Fruit fly (Drosophila melanogaster) whole organism, embryonic: ENCODE results near the gene CG14684.

Experiments
- Atf6 ChIP-seq: fragments of 200-800 bp; sonication (Bioruptor generic); IDR thresholded peaks from 2 replicates; pipeline ENCODE4 v1.3.6; 2022; ENCODE audit warnings: missing biosample characterization, missing genetic modification characterization
- Awh ChIP-seq: fragments of 200-800 bp; sonication (Bioruptor generic); IDR thresholded peaks from 2 replicates; pipeline ENCODE4, ENCODE4 v1.3.6; 2022; ENCODE audit warnings: missing biosample characterization, missing genetic modification characterization
- CG11398 ChIP-seq: fragments of 200-800 bp; sonication (Bioruptor generic); optimal IDR thresholded peaks from 2 replicates; lab custom pipeline; 2016; ENCODE audit warnings: missing biosample characterization, missing genetic modification characterization
- CG12071 ChIP-seq: fragments of 200-800 bp; sonication (Bioruptor generic); optimal IDR thresholded peaks from 3 replicates; lab custom pipeline; 2018; ENCODE audit warnings: missing biosample characterization, mild to moderate bottlenecking, missing genetic modification characterization
- CG12219 ChIP-seq: fragments of 200-800 bp; sonication (Bioruptor generic); optimal IDR thresholded peaks from 3 replicates; lab custom pipeline; 2018; ENCODE audit warnings: missing biosample characterization, mild to moderate bottlenecking, missing genetic modification characterization
- CG14667 ChIP-seq: fragments of 200-800 bp; sonication (Bioruptor generic); IDR thresholded peaks from 2 replicates; pipeline ENCODE4 v1.3.6; 2022; ENCODE audit warnings: missing biosample characterization, missing genetic modification characterization
- CG15011 ChIP-seq: fragments of 200-800 bp; sonication (Bioruptor generic); optimal IDR thresholded peaks from 3 replicates; lab custom pipeline; 2018; ENCODE audit warnings: missing biosample characterization, mild to moderate bottlenecking, missing genetic modification characterization
- CG16863 ChIP-seq: fragments of 200-800 bp; sonication (Bioruptor generic); optimal IDR thresholded peaks from 3 replicates; lab custom pipeline; 2016; ENCODE audit warnings: missing biosample characterization, missing genetic modification characterization
- CG1792 ChIP-seq: fragments of 200-800 bp; sonication (Bioruptor generic); optimal IDR thresholded peaks from 2 replicates; lab custom pipeline; 2016; ENCODE audit warnings: missing biosample characterization, missing genetic modification characterization
- CG18599 ChIP-seq: fragments of 200-800 bp; sonication (Bioruptor generic); optimal IDR thresholded peaks from 3 replicates; lab custom pipeline; 2017; ENCODE audit warnings: missing biosample characterization, missing genetic modification characterization, mild to moderate bottlenecking, moderate library complexity, missing genetic modification reagents
- CG2712 ChIP-seq: fragments of 200-800 bp; optimal IDR thresholded peaks from 3 replicates; lab custom pipeline; 2019; ENCODE audit warnings: missing biosample characterization, mild to moderate bottlenecking, missing genetic modification characterization, moderate library complexity
- CG3407 ChIP-seq: fragments of 200-800 bp; sonication (Bioruptor generic); optimal IDR thresholded peaks from 2 replicates; lab custom pipeline; 2018; ENCODE audit warnings: missing biosample characterization, mild to moderate bottlenecking, missing genetic modification characterization
- CG3847 ChIP-seq: fragments of 200-800 bp; sonication (Bioruptor generic); IDR thresholded peaks from 2 replicates; pipeline ENCODE4 v1.3.6; 2022; ENCODE audit warnings: missing biosample characterization, missing genetic modification characterization
- CG4820 ChIP-seq: fragments of 200-800 bp; sonication (Bioruptor generic); optimal IDR thresholded peaks from 3 replicates; lab custom pipeline; 2016; ENCODE audit warnings: missing biosample characterization, missing genetic modification characterization
- CG6254 ChIP-seq: fragments of 200-800 bp; sonication (Bioruptor generic); optimal IDR thresholded peaks from 3 replicates; lab custom pipeline; 2017; ENCODE audit warnings: mild to moderate bottlenecking, missing biosample characterization, missing genetic modification reagents, missing genetic modification characterization
- CG6272 ChIP-seq: fragments of 200-800 bp; sonication (Bioruptor generic); IDR thresholded peaks from 2 replicates; pipeline ENCODE4 v1.3.6; 2022; ENCODE audit warnings: missing biosample characterization, missing genetic modification characterization
- CG6683 ChIP-seq: fragments of 200-800 bp; sonication (Bioruptor generic); optimal IDR thresholded peaks from 2 replicates; lab custom pipeline; 2017; ENCODE audit warnings: missing biosample characterization, mild to moderate bottlenecking, missing genetic modification characterization, missing genetic modification reagents
- CG8359 ChIP-seq: fragments of 200-800 bp; sonication (Bioruptor generic); optimal IDR thresholded peaks from 2 replicates; lab custom pipeline; 2017; ENCODE audit warnings: missing biosample characterization, mild to moderate bottlenecking, missing genetic modification characterization, borderline replicate concordance
- CG9437 ChIP-seq: fragments of 200-800 bp; sonication (Bioruptor generic); optimal IDR thresholded peaks from 2 replicates; lab custom pipeline; 2018; ENCODE audit warnings: missing biosample characterization, mild to moderate bottlenecking, missing genetic modification characterization
- CG9609 ChIP-seq: fragments of 200-800 bp; sonication (Bioruptor generic); optimal IDR thresholded peaks from 3 replicates; lab custom pipeline; 2016; ENCODE audit warnings: missing biosample characterization, missing genetic modification characterization
- CrebB ChIP-seq: fragments of 200-800 bp; sonication (Bioruptor generic); optimal IDR thresholded peaks from 3 replicates; lab custom pipeline; 2018; ENCODE audit warnings: missing biosample characterization, mild to moderate bottlenecking, missing genetic modification characterization
- Dp ChIP-seq: fragments of 200-800 bp; sonication (Bioruptor generic); optimal IDR thresholded peaks from 2 replicates; lab custom pipeline; 2018; ENCODE audit warnings: missing biosample characterization, mild to moderate bottlenecking, missing genetic modification characterization, moderate library complexity
- Eip74EF ChIP-seq, 2 experiments: fragments of 200-800 bp in 1 of 2; fragments of >200 bp in 1 of 2; sonication (Bioruptor generic) in 1 of 2; optimal IDR thresholded peaks; 2 replicates each; lab custom pipeline; 2017 to 2019; ENCODE audit warnings: missing biosample characterization in 2 of 2, missing genetic modification characterization in 2 of 2, mild to moderate bottlenecking in 1 of 2, moderate library complexity in 1 of 2
- Ets97D ChIP-seq: fragments of 200-800 bp; sonication (Bioruptor generic); optimal IDR thresholded peaks from 3 replicates; lab custom pipeline; 2016; ENCODE audit warnings: missing biosample characterization, missing genetic modification characterization
- H2.0 ChIP-seq: fragments of 200-800 bp; sonication (Bioruptor generic); IDR thresholded peaks from 2 replicates; pipeline ENCODE4 v1.3.6; 2022; ENCODE audit warnings: missing biosample characterization, missing genetic modification characterization
- Hr51 ChIP-seq, 2 experiments: fragments of 200-800 bp; sonication (Bioruptor generic); optimal IDR thresholded peaks; 2 replicates in 1 of 2; 3 replicates in 1 of 2; lab custom pipeline; 2016 to 2018; ENCODE audit warnings: missing biosample characterization in 2 of 2, missing genetic modification characterization in 2 of 2, mild to moderate bottlenecking in 1 of 2, moderate library complexity in 1 of 2
- Lim3 ChIP-seq: fragments of 200-800 bp; sonication (Bioruptor generic); IDR thresholded peaks from 2 replicates; pipeline ENCODE4 v1.3.6; 2022; ENCODE audit warnings: missing biosample characterization, missing genetic modification characterization
- Mrtf ChIP-seq: fragments of 200-800 bp; sonication (Bioruptor generic); IDR thresholded peaks from 3 replicates; pipeline ENCODE4 v1.3.6; 2022; ENCODE audit warnings: missing biosample characterization, missing genetic modification characterization
- Stat92E ChIP-seq, 3 experiments: fragments of >200 bp in 2 of 3; fragments of 200-800 bp in 1 of 3; sonication (Bioruptor generic) in 1 of 3; optimal IDR thresholded peaks; 2 replicates each; lab custom pipeline; 2017 to 2019; ENCODE audit warnings: missing biosample characterization in 3 of 3, missing genetic modification characterization in 3 of 3, mild to moderate bottlenecking in 1 of 3, moderate library complexity in 1 of 3
- al ChIP-seq: fragments of 200-800 bp; sonication (Bioruptor generic); IDR thresholded peaks from 2 replicates; pipeline ENCODE4 v1.3.6; 2022; ENCODE audit warnings: missing biosample characterization, missing genetic modification characterization
- amos ChIP-seq: fragments of 200-800 bp; sonication (Bioruptor generic); IDR thresholded peaks from 2 replicates; pipeline ENCODE4 v1.3.6; 2022; ENCODE audit warnings: missing biosample characterization, missing genetic modification characterization; ENCODE audit not compliant: partially characterized antibody
- ara ChIP-seq: fragments of 200-800 bp; sonication (Bioruptor generic); IDR thresholded peaks from 2 replicates; pipeline ENCODE4 v1.3.6; 2022; ENCODE audit warnings: missing biosample characterization, missing genetic modification characterization
- corto ChIP-seq: fragments of 200-800 bp; sonication (Bioruptor generic); optimal IDR thresholded peaks from 2 replicates; lab custom pipeline; 2016; ENCODE audit warnings: missing biosample characterization, mild to moderate bottlenecking, missing genetic modification characterization, moderate library complexity
- emc ChIP-seq: fragments of 200-800 bp; sonication (Bioruptor generic); optimal IDR thresholded peaks from 2 replicates; lab custom pipeline; 2016; ENCODE audit warnings: missing biosample characterization, missing genetic modification characterization
- fd64A ChIP-seq: fragments of 200-800 bp; sonication (Bioruptor generic); optimal IDR thresholded peaks from 3 replicates; lab custom pipeline; 2018; ENCODE audit warnings: missing biosample characterization, mild to moderate bottlenecking, missing genetic modification characterization
- gcm2 ChIP-seq: fragments of 200-800 bp; sonication (Bioruptor generic); optimal IDR thresholded peaks from 2 replicates; lab custom pipeline; 2016; ENCODE audit warnings: missing biosample characterization, missing genetic modification characterization
- kay ChIP-seq: fragments of 200-800 bp; sonication (Bioruptor generic); optimal IDR thresholded peaks from 2 replicates; lab custom pipeline; 2016; ENCODE audit warnings: missing biosample characterization, missing genetic modification characterization
- lov ChIP-seq, 2 experiments: fragments of 200-800 bp in 1 of 2; fragments of >200 bp in 1 of 2; sonication (Bioruptor generic) in 1 of 2; IDR thresholded peaks in 1 of 2; optimal IDR thresholded peaks in 1 of 2; 2 replicates in 1 of 2; 3 replicates in 1 of 2; pipeline versions ENCODE4 v1.3.6 to Lab custom; 2017 to 2022; ENCODE audit warnings: missing biosample characterization in 1 of 2, missing genetic modification characterization in 1 of 2
- otp ChIP-seq: fragments of 200-800 bp; sonication (Bioruptor generic); IDR thresholded peaks from 3 replicates; pipeline ENCODE4, ENCODE4 v1.3.6; 2022; ENCODE audit warnings: missing biosample characterization, missing genetic modification characterization
- salm ChIP-seq: fragments of 200-800 bp; sonication (Bioruptor generic); optimal IDR thresholded peaks from 2 replicates; lab custom pipeline; 2018; ENCODE audit warnings: missing biosample characterization, mild to moderate bottlenecking, missing genetic modification characterization
- seq ChIP-seq: fragments of 200-800 bp; sonication (Bioruptor generic); IDR thresholded peaks from 2 replicates; pipeline ENCODE4 v1.3.6; 2022; ENCODE audit warnings: missing biosample characterization, missing genetic modification characterization
- sim ChIP-seq: fragments of 200-800 bp; sonication (Bioruptor generic); IDR thresholded peaks from 2 replicates; pipeline ENCODE4 v1.3.6; 2022; ENCODE audit warnings: missing biosample characterization, missing genetic modification characterization
- slbo ChIP-seq: fragments of 200-800 bp; sonication (Bioruptor generic); IDR thresholded peaks from 2 replicates; pipeline ENCODE4 v1.3.6; 2022; ENCODE audit warnings: missing biosample characterization, missing genetic modification characterization
- sug ChIP-seq: fragments of 200-800 bp; optimal IDR thresholded peaks from 2 replicates; lab custom pipeline; 2019; ENCODE audit warnings: missing biosample characterization, mild to moderate bottlenecking, missing genetic modification characterization, moderate library complexity
- trh ChIP-seq: fragments of 200-800 bp; sonication (Bioruptor generic); optimal IDR thresholded peaks from 2 replicates; lab custom pipeline; 2016; ENCODE audit warnings: missing biosample characterization, missing genetic modification characterization
- tup ChIP-seq: fragments of 200-800 bp; sonication (Bioruptor generic); optimal IDR thresholded peaks from 2 replicates; lab custom pipeline; 2016; ENCODE audit warnings: missing biosample characterization, mild to moderate bottlenecking, missing genetic modification characterization, moderate library complexity
- twi ChIP-seq: fragments of 200-800 bp; optimal IDR thresholded peaks from 2 replicates; lab custom pipeline; 2019; ENCODE audit warnings: missing biosample characterization, mild to moderate bottlenecking, missing genetic modification characterization, moderate library complexity
- tx ChIP-seq: fragments of 200-800 bp; sonication (Bioruptor generic); optimal IDR thresholded peaks from 2 replicates; lab custom pipeline; 2016; ENCODE audit warnings: missing biosample characterization, missing genetic modification characterization

Gene CG14684

DNA sequence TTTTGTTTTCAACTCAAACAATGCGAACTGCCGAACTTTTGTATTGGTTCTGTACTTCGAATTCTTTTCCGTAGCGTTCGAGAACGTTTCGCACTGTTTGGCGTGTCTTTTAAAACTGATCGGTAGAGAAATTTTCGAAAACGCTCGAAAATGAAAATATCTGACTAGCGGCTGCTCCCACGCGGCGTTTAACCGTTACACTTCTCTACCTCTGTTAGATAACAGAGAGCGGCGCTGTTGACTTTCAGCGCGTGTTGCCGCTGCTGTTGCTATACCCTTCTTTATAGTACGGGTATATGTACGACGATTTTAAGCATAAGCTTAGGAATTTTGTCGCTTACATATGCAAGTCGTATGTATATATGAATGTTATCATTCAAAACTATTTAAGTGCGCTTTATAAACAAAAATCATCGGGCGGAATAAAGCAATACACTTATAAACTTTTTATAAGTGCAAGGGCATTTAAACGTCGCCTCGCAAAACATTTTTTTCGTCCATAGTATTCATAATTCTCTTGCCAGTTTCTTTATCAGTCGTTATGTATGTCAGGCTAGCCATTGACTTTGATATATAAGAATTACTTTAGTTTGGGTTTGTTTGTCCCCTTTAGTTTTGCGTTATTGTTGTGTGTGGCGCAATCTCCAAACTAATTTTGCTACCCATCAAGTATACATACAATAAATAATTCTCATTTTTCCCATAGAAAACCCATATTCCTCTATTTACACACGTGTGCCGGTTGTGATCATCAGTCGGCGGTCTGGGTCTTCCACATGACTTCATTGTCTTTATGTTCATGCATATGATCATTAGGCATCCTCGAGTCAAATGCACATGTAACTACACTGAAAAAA, 25.7 kb upstream of the CG14684 start, which contains the start of gene Phyhd1 (continued):
- TF ChIP-seq CG9437 (peak; percentile 87), CrebB (tag; lab: Kevin White, UChicago) (peak; percentile 88), Stat92E (GFP tag; optimal IDR thresholded peaks at IDR 0.05; lab: Kevin White, UChicago) (peak in 1 of 3 experiments; percentile 82), CG16863 (peak; percentile 96), CG11398 (peak; percentile 95), H2.0 (GFP tag; lab: Robert Waterston, UW) (peak; percentile 94), salm (peak; percentile 95), seq (GFP tag; lab: Robert Waterston, UW) (peak; percentile 93), Eip74EF (GFP tag; optimal IDR thresholded peaks at IDR 0.05; lab: Kevin White, UChicago) (peak in 1 of 2 experiments; percentile 91), lov (optimal IDR thresholded peaks at IDR 0.05; lab: Kevin White, UChicago) (no peak), lov (GFP tag; IDR thresholded peaks at IDR 0.05; lab: Robert Waterston, UW) (peak; percentile 81; the same call in 2 of the 3 replicates), Dp (GFP tag; lab: Kevin White, UChicago) (no peak), emc (peak; percentile 89), CG6254 (GFP tag; lab: Kevin White, UChicago) (peak; percentile 88), CG6683 (GFP tag; lab: Kevin White, UChicago) (peak; percentile 86), CG9609 (GFP tag; lab: Kevin White, UChicago) (peak; percentile 95), ara (GFP tag; lab: Robert Waterston, UW) (peak; percentile 94), Mrtf (GFP tag; lab: Robert Waterston, UW) (peak; percentile 91), Lim3 (GFP tag; lab: Robert Waterston, UW) (peak; percentile 82; the same call in 1 of the 2 replicates), CG15011 (GFP tag; lab: Kevin White, UChicago) (peak; percentile 89), al (GFP tag; lab: Robert Waterston, UW) (peak; percentile 87), CG2712 (tag; lab: Kevin White, UChicago) (peak; percentile 96), CG12071 (GFP tag; lab: Kevin White, UChicago) (peak; percentile 97), twi (tag; lab: Kevin White, UChicago) (peak; percentile 98), kay (GFP tag; lab: Kevin White, UChicago) (peak; percentile 95), CG6272 (GFP tag; lab: Robert Waterston, UW) (peak; percentile 89), CG18599 (peak; percentile 95), corto (peak; percentile 82)

- peak; percentile 46; the same call in 1 of the 2 replicates for TF ChIP-seq CG14667 (GFP tag; lab: Robert Waterston, UW)
- TF ChIP-seq CG12219 (GFP tag; lab: Kevin White, UChicago): peak; percentile 18
- TF ChIP-seq CG3847: peak; percentile 39
- peak; percentile 69 for TF ChIP-seq slbo (GFP tag; lab: Robert Waterston, UW)
- TF ChIP-seq Hr51 (GFP tag; optimal IDR thresholded peaks at IDR 0.05; lab: Kevin White, UChicago): peak in 1 of 2 experiments; percentile 49
- TF ChIP-seq CG4820 (GFP tag; lab: Kevin White, UChicago): peak; percentile 9
- TF ChIP-seq otp (GFP tag; lab: Robert Waterston, UW): peak; percentile 59; the same call in 1 of the 3 replicates
- TF ChIP-seq CG3407 (GFP tag; lab: Kevin White, UChicago): no peak
- TF ChIP-seq tx (GFP tag; lab: Kevin White, UChicago): no peak
- peak; percentile 50 for TF ChIP-seq sim (GFP tag; lab: Robert Waterston, UW)
- TF ChIP-seq tup (GFP tag; lab: Kevin White, UChicago): no peak
- TF ChIP-seq fd64A (GFP tag; lab: Kevin White, UChicago): no peak
- no peak for TF ChIP-seq gcm2 (GFP tag; lab: Kevin White, UChicago)
- TF ChIP-seq Awh (GFP tag; lab: Robert Waterston, UW): peak; percentile 93
- peak; percentile 33 for TF ChIP-seq trh (GFP tag; lab: Kevin White, UChicago)
- no peak for TF ChIP-seq sug (tag; lab: Kevin White, UChicago)
- TF ChIP-seq CG1792 (GFP tag; lab: Kevin White, UChicago): no peak
- no peak for TF ChIP-seq amos (GFP tag; lab: Robert Waterston, UW)
- no peak for TF ChIP-seq Ets97D (GFP tag; lab: Kevin White, UChicago)
- peak; percentile 47 for TF ChIP-seq CG2712 (tag; lab: Kevin White, UChicago)
- peak; percentile 19 for TF ChIP-seq CG8359
- TF ChIP-seq Atf6 (GFP tag; lab: Robert Waterston, UW): peak; percentile 52; the same call in 1 of the 2 replicates
These were observed 25.2 kb upstream of the CG14684 start for dm6 chr3R:10681682-10681962.
